Fruit fly (Drosophila melanogaster) whole organism, embryonic: Measurements from ENCODE around the gene TrpA1.

ENCODE experiments used
- BEAF-32 ChIP-seq: fragments of 200-800 bp; sonication (Bioruptor generic); optimal IDR thresholded peaks from 3 replicates; lab custom pipeline; 2017; ENCODE audit warnings: missing biosample characterization, missing genetic modification characterization, mild to moderate bottlenecking, moderate library complexity, missing genetic modification reagents
- C15 ChIP-seq: fragments of 200-800 bp; sonication (Bioruptor generic); IDR thresholded peaks from 3 replicates; pipeline ENCODE4 v1.3.6; 2022; ENCODE audit warnings: missing biosample characterization, missing genetic modification characterization
- CG10274 ChIP-seq: fragments of 200-800 bp; sonication (Bioruptor generic); optimal IDR thresholded peaks from 3 replicates; lab custom pipeline; 2017; ENCODE audit warnings: missing biosample characterization, mild to moderate bottlenecking, missing genetic modification characterization
- CG11560 ChIP-seq: fragments of 200-800 bp; sonication (Bioruptor generic); IDR thresholded peaks from 3 replicates; pipeline ENCODE4 v1.3.6; 2022; ENCODE audit warnings: missing biosample characterization, missing genetic modification characterization
- CG30431 ChIP-seq: fragments of 200-800 bp; sonication (Bioruptor generic); optimal IDR thresholded peaks from 2 replicates; lab custom pipeline; 2017; ENCODE audit warnings: missing biosample characterization, missing genetic modification characterization
- CG3281 ChIP-seq: fragments of 200-800 bp; sonication (Bioruptor generic); optimal IDR thresholded peaks from 3 replicates; lab custom pipeline; 2017; ENCODE audit warnings: missing biosample characterization, mild to moderate bottlenecking, missing genetic modification characterization
- CG4424 ChIP-seq: fragments of 200-800 bp; sonication (Bioruptor generic); optimal IDR thresholded peaks from 3 replicates; lab custom pipeline; 2016; ENCODE audit warnings: missing biosample characterization, missing genetic modification characterization
- CG4730 ChIP-seq: fragments of 200-800 bp; sonication (Bioruptor generic); IDR thresholded peaks from 2 replicates; pipeline ENCODE4 v1.3.6; 2022; ENCODE audit warnings: missing biosample characterization, missing genetic modification characterization
- CG5180 ChIP-seq: fragments of 200-800 bp; sonication (Bioruptor generic); optimal IDR thresholded peaks from 3 replicates; lab custom pipeline; 2017; ENCODE audit warnings: missing biosample characterization, missing genetic modification characterization, mild to moderate bottlenecking, moderate library complexity, missing genetic modification reagents
- CG5953 ChIP-seq: fragments of 200-800 bp; sonication (Bioruptor generic); IDR thresholded peaks from 2 replicates; pipeline ENCODE4 v1.3.6; 2022; ENCODE audit warnings: missing biosample characterization, missing genetic modification characterization
- CG7987 ChIP-seq: fragments of 200-800 bp; sonication (Bioruptor generic); optimal IDR thresholded peaks from 2 replicates; lab custom pipeline; 2018; ENCODE audit warnings: missing biosample characterization, mild to moderate bottlenecking, missing genetic modification characterization, moderate library complexity
- CG9437 ChIP-seq: fragments of 200-800 bp; sonication (Bioruptor generic); optimal IDR thresholded peaks from 2 replicates; lab custom pipeline; 2018; ENCODE audit warnings: missing biosample characterization, mild to moderate bottlenecking, missing genetic modification characterization
- CHES-1-like ChIP-seq: fragments of 200-800 bp; sonication (Bioruptor generic); optimal IDR thresholded peaks from 2 replicates; lab custom pipeline; 2016; ENCODE audit warnings: missing biosample characterization, missing genetic modification characterization
- Chrac-16 ChIP-seq: fragments of 200-800 bp; sonication (Bioruptor generic); optimal IDR thresholded peaks from 3 replicates; lab custom pipeline; 2016; ENCODE audit warnings: missing biosample characterization, missing genetic modification characterization
- D ChIP-seq, 2 experiments: fragments of 200-800 bp in 1 of 2; fragments of >200 bp in 1 of 2; sonication (Bioruptor generic) in 1 of 2; optimal IDR thresholded peaks; 2 replicates in 1 of 2; 3 replicates in 1 of 2; lab custom pipeline; 2017; ENCODE audit warnings: mild to moderate bottlenecking in 1 of 2, missing biosample characterization in 1 of 2, missing genetic modification characterization in 1 of 2, missing genetic modification reagents in 1 of 2
- D19B ChIP-seq: fragments of 200-800 bp; sonication (Bioruptor generic); optimal IDR thresholded peaks from 2 replicates; lab custom pipeline; 2017; ENCODE audit warnings: missing biosample characterization, mild to moderate bottlenecking, missing genetic modification characterization
- Doc3 ChIP-seq: fragments of 200-800 bp; sonication (Bioruptor generic); IDR thresholded peaks from 3 replicates; pipeline ENCODE4 v1.3.6; 2022; ENCODE audit warnings: missing biosample characterization, missing genetic modification characterization; ENCODE audit not compliant: partially characterized antibody
- HLHmδ ChIP-seq: fragments of 200-800 bp; sonication (Bioruptor generic); optimal IDR thresholded peaks from 2 replicates; lab custom pipeline; 2018; ENCODE audit warnings: missing biosample characterization, mild to moderate bottlenecking, missing genetic modification characterization, moderate library complexity
- Hr51 ChIP-seq, 2 experiments: fragments of 200-800 bp; sonication (Bioruptor generic); optimal IDR thresholded peaks; 2 replicates in 1 of 2; 3 replicates in 1 of 2; lab custom pipeline; 2016 to 2018; ENCODE audit warnings: missing biosample characterization in 2 of 2, missing genetic modification characterization in 2 of 2, mild to moderate bottlenecking in 1 of 2, moderate library complexity in 1 of 2
- Nf-YB ChIP-seq: fragments of 200-800 bp; sonication (Bioruptor generic); optimal IDR thresholded peaks from 3 replicates; lab custom pipeline; 2019; ENCODE audit warnings: missing biosample characterization, mild to moderate bottlenecking, missing genetic modification characterization, moderate library complexity
- NfI ChIP-seq: fragments of 200-800 bp; sonication (Bioruptor generic); optimal IDR thresholded peaks from 3 replicates; lab custom pipeline; 2018; ENCODE audit warnings: missing biosample characterization, mild to moderate bottlenecking, missing genetic modification characterization, moderate library complexity
- Rx ChIP-seq: fragments of 200-800 bp; sonication (Bioruptor generic); IDR thresholded peaks from 2 replicates; pipeline ENCODE4 v1.3.6; 2022; ENCODE audit warnings: missing biosample characterization, missing genetic modification characterization
- Scr ChIP-seq: fragments of 200-800 bp; sonication (Bioruptor generic); IDR thresholded peaks from 2 replicates; pipeline ENCODE4 v1.3.6; 2022; ENCODE audit warnings: missing biosample characterization, missing genetic modification characterization; ENCODE audit not compliant: partially characterized antibody
- Ssrp ChIP-seq: fragments of 200-800 bp; sonication (Bioruptor generic); optimal IDR thresholded peaks from 2 replicates; lab custom pipeline; 2018; ENCODE audit warnings: missing biosample characterization, mild to moderate bottlenecking, missing genetic modification characterization, moderate library complexity
- TFAM ChIP-seq: fragments of 200-800 bp; sonication (Bioruptor generic); optimal IDR thresholded peaks from 2 replicates; lab custom pipeline; 2017; ENCODE audit warnings: missing biosample characterization, missing genetic modification characterization, inconsistent platforms
- abd-A ChIP-seq: fragments of 200-800 bp; sonication (Bioruptor generic); optimal IDR thresholded peaks from 3 replicates; lab custom pipeline; 2019; ENCODE audit warnings: missing biosample characterization, mild to moderate bottlenecking, missing genetic modification characterization, moderate library complexity
- ac ChIP-seq: fragments of 200-800 bp; sonication (Bioruptor generic); optimal IDR thresholded peaks from 3 replicates; lab custom pipeline; 2017; ENCODE audit warnings: missing biosample characterization, mild to moderate bottlenecking, missing genetic modification characterization
- ap ChIP-seq: fragments of 200-800 bp; sonication (Bioruptor generic); IDR thresholded peaks from 2 replicates; pipeline ENCODE4 v1.3.6; 2022; ENCODE audit warnings: missing biosample characterization, missing genetic modification characterization
- bbx ChIP-seq: fragments of 200-800 bp; sonication (Bioruptor generic); IDR thresholded peaks from 2 replicates; pipeline ENCODE4 v1.3.6; 2022; ENCODE audit warnings: missing biosample characterization, missing genetic modification characterization; ENCODE audit not compliant: partially characterized antibody
- cad ChIP-seq: fragments of >200 bp; optimal IDR thresholded peaks from 2 replicates; lab custom pipeline; 2017; ENCODE audit warnings: missing biosample characterization, missing genetic modification characterization
- disco-r ChIP-seq: fragments of 200-800 bp; sonication (Bioruptor generic); optimal IDR thresholded peaks from 2 replicates; lab custom pipeline; 2016; ENCODE audit warnings: missing biosample characterization, missing genetic modification characterization
- dmrt99B ChIP-seq: fragments of 200-800 bp; sonication (Bioruptor generic); optimal IDR thresholded peaks from 2 replicates; lab custom pipeline; 2018; ENCODE audit warnings: missing biosample characterization, mild to moderate bottlenecking, missing genetic modification characterization, moderate library complexity
- esg ChIP-seq: fragments of 200-800 bp; sonication (Bioruptor generic); conservative IDR thresholded peaks from 2 replicates; pipeline ENCODE4 v1.3.6; 2022; ENCODE audit warnings: missing biosample characterization, missing genetic modification characterization
- gsb ChIP-seq: fragments of 200-800 bp; sonication (Bioruptor generic); IDR thresholded peaks from 2 replicates; pipeline ENCODE4 v1.3.6; 2022; ENCODE audit warnings: missing biosample characterization, missing genetic modification characterization
- hbn ChIP-seq: fragments of 200-800 bp; sonication (Bioruptor generic); IDR thresholded peaks from 2 replicates; pipeline ENCODE4 v1.3.6; 2022; ENCODE audit warnings: missing biosample characterization, missing genetic modification characterization; ENCODE audit not compliant: partially characterized antibody
- hkb ChIP-seq, 2 experiments: fragments of 200-800 bp in 1 of 2; fragments of >200 bp in 1 of 2; sonication (Bioruptor generic) in 1 of 2; IDR thresholded peaks in 1 of 2; optimal IDR thresholded peaks in 1 of 2; 2 replicates each; pipeline versions ENCODE4 v1.3.6 to Lab custom; 2017 to 2022; ENCODE audit warnings: missing biosample characterization in 1 of 2, missing genetic modification characterization in 1 of 2
- insv ChIP-seq, 2 experiments: fragments of 200-800 bp; sonication (Bioruptor generic); optimal IDR thresholded peaks; 3 replicates each; lab custom pipeline; 2016 to 2018; ENCODE audit warnings: missing biosample characterization in 2 of 2, missing genetic modification characterization in 2 of 2
- kah ChIP-seq: fragments of 200-800 bp; sonication (Bioruptor generic); optimal IDR thresholded peaks from 2 replicates; lab custom pipeline; 2018; ENCODE audit warnings: missing biosample characterization, mild to moderate bottlenecking, missing genetic modification characterization
- ken ChIP-seq: fragments of 200-800 bp; sonication (Bioruptor generic); IDR thresholded peaks from 3 replicates; pipeline ENCODE4 v1.3.6; 2022; ENCODE audit warnings: missing biosample characterization, missing genetic modification characterization
- nmo ChIP-seq: fragments of 200-800 bp; sonication (Bioruptor generic); optimal IDR thresholded peaks from 2 replicates; lab custom pipeline; 2018; ENCODE audit warnings: missing biosample characterization, mild to moderate bottlenecking, missing genetic modification characterization, moderate library complexity
- odd ChIP-seq: fragments of 200-800 bp; sonication (Bioruptor generic); optimal IDR thresholded peaks from 2 replicates; lab custom pipeline; 2017; ENCODE audit warnings: missing biosample characterization, mild to moderate bottlenecking, missing genetic modification characterization
- otp ChIP-seq: fragments of 200-800 bp; sonication (Bioruptor generic); IDR thresholded peaks from 3 replicates; pipeline ENCODE4, ENCODE4 v1.3.6; 2022; ENCODE audit warnings: missing biosample characterization, missing genetic modification characterization
- pan ChIP-seq, 4 experiments: fragments of >200 bp in 3 of 4; fragments of 200-800 bp in 1 of 4; sonication (Bioruptor generic) in 1 of 4; optimal IDR thresholded peaks in 3 of 4; IDR thresholded peaks in 1 of 4; 2 replicates each; pipeline versions ENCODE4 v1.3.6 to Lab custom; 2017 to 2022; ENCODE audit warnings: missing biosample characterization in 2 of 4, missing genetic modification characterization in 2 of 4, mixed read lengths in 1 of 4
- prd ChIP-seq, 3 experiments: fragments of >200 bp in 2 of 3; fragments of 200-800 bp in 1 of 3; sonication (Bioruptor generic) in 1 of 3; optimal IDR thresholded peaks in 2 of 3; IDR thresholded peaks in 1 of 3; 2 replicates in 2 of 3; 3 replicates in 1 of 3; pipeline versions ENCODE4 v1.3.6 to Lab custom; 2017 to 2022; ENCODE audit warnings: missing biosample characterization in 1 of 3, missing genetic modification characterization in 1 of 3
- tx ChIP-seq: fragments of 200-800 bp; sonication (Bioruptor generic); optimal IDR thresholded peaks from 2 replicates; lab custom pipeline; 2016; ENCODE audit warnings: missing biosample characterization, missing genetic modification characterization
- unpg ChIP-seq: fragments of 200-800 bp; sonication (Bioruptor generic); optimal IDR thresholded peaks from 3 replicates; lab custom pipeline; 2018; ENCODE audit warnings: missing biosample characterization, mild to moderate bottlenecking, missing genetic modification characterization, moderate library complexity
- vvl ChIP-seq: fragments of 200-800 bp; sonication (Bioruptor generic); IDR thresholded peaks from 2 replicates; pipeline ENCODE4 v1.3.6; 2022; ENCODE audit warnings: missing biosample characterization, missing genetic modification characterization
- wdn ChIP-seq: fragments of 200-800 bp; sonication (Bioruptor generic); IDR thresholded peaks from 2 replicates; pipeline ENCODE4 v1.3.6; 2022; ENCODE audit warnings: missing biosample characterization, missing genetic modification characterization

TrpA1 gene

DNA sequence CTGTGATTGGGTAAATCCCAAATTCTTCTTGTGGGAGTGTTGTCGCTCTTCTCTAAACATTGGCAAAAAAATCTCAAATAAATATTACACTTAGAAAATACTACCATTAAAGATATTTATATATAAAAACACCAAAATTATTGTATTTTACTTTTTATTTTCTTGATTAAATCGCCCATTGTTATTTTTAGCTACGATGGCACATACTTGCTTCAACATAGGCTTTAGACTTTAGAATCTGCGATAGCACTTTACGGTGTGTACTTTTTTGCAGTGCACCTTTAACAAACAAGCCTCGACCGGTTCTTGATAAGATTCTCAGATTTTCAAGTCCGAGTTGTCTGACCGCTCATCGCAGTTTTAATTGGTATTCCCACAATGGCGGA lies 49.6 kb upstream of the TrpA1 start, which contains the start of gene GNBP3 (continued):
- TF ChIP-seq BEAF-32 (GFP tag; lab: Kevin White, UChicago) (no peak), HLHmδ (GFP tag; lab: Kevin White, UChicago) (no peak), TFAM (GFP tag; lab: Kevin White, UChicago) (no peak), prd (optimal IDR thresholded peaks at IDR 0.05; lab: Kevin White, UChicago) (no peak), prd (GFP tag; IDR thresholded peaks at IDR 0.05; lab: Robert Waterston, UW) (peak; percentile 77), hkb (optimal IDR thresholded peaks at IDR 0.05; lab: Kevin White, UChicago) (no peak), hkb (GFP tag; IDR thresholded peaks at IDR 0.05; lab: Robert Waterston, UW) (peak; percentile 87), CG10274 (GFP tag; lab: Kevin White, UChicago) (no peak), D19B (GFP tag; lab: Kevin White, UChicago) (peak; percentile 13), unpg (GFP tag; lab: Kevin White, UChicago) (peak; percentile 59), CG4424 (peak; percentile 25), vvl (peak; percentile 70), Scr (GFP tag; lab: Robert Waterston, UW) (no peak), hbn (no peak), gsb (GFP tag; lab: Robert Waterston, UW) (no peak), nmo (GFP tag; lab: Kevin White, UChicago) (peak; percentile 50), NfI (GFP tag; lab: Kevin White, UChicago) (peak; percentile 16), Ssrp (tag; lab: Kevin White, UChicago) (peak; percentile 28), Chrac-16 (peak; percentile 22), D (optimal IDR thresholded peaks at IDR 0.05; lab: Kevin White, UChicago) (no peak), D (GFP tag; optimal IDR thresholded peaks at IDR 0.05; lab: Kevin White, UChicago) (peak; percentile 21), CG3281 (peak; percentile 88), C15 (no peak), CG7987 (no peak), Nf-YB (peak; percentile 51), CG11560 (no peak), abd-A (tag; lab: Kevin White, UChicago) (no peak), wdn (GFP tag; lab: Robert Waterston, UW) (0 out of 2 replicates have a peak, but pooled peaks have one; percentile 17), pan (optimal IDR thresholded peaks at IDR 0.05; lab: Kevin White, UChicago) (no peak), pan (GFP tag; optimal IDR thresholded peaks at IDR 0.05 in 1 of 2, IDR thresholded peaks at IDR 0.05 in 1 of 2) (peak in 1 of 2 experiments; percentile 60), dmrt99B (peak; percentile 70), CG5953 (GFP tag; lab: Robert Waterston, UW) (no peak), CG5180 (GFP tag; lab: Kevin White, UChicago) (no peak), Hr51 (GFP tag; optimal IDR thresholded peaks at IDR 0.05; lab: Kevin White, UChicago) (peak in 1 of 2 experiments; percentile 31), CG30431 (GFP tag; lab: Kevin White, UChicago) (peak; percentile 3), CG4730 (GFP tag; lab: Robert Waterston, UW) (no peak), ap (GFP tag; lab: Robert Waterston, UW) (no peak), ken (GFP tag; lab: Robert Waterston, UW) (0 out of 3 replicates have a peak, but pooled peaks have one; percentile 15), Rx (GFP tag; lab: Robert Waterston, UW) (peak; percentile 42; the same call in 1 of the 2 replicates), Doc3 (GFP tag; lab: Robert Waterston, UW) (no peak), CHES-1-like (GFP tag; lab: Kevin White, UChicago) (no peak), CG9437 (GFP tag; lab: Kevin White, UChicago) (no peak), insv (GFP tag; optimal IDR thresholded peaks at IDR 0.05; lab: Kevin White, UChicago) (no peak), ac (GFP tag; lab: Kevin White, UChicago) (peak; percentile 31), cad (GFP tag; lab: Kevin White, UChicago) (no peak), bbx (no peak), odd (GFP tag; lab: Kevin White, UChicago) (no peak), kah (GFP tag; lab: Kevin White, UChicago) (no peak), disco-r (GFP tag; lab: Kevin White, UChicago) (no peak), otp (GFP tag; lab: Robert Waterston, UW) (no peak), esg (GFP tag; lab: Robert Waterston, UW) (0 out of 2 replicates have a peak, but pooled peaks have one; percentile 17), tx (GFP tag; lab: Kevin White, UChicago) (no peak)
